Fruit fly (Drosophila melanogaster) whole organism, embryonic: Measurements from ENCODE around the gene CG32074.

Experiments used
- B-H2 ChIP-seq: fragments of 200-800 bp; sonication (Bioruptor generic); optimal IDR thresholded peaks from 2 replicates; lab custom pipeline; 2018; ENCODE audit warnings: missing biosample characterization, mild to moderate bottlenecking, missing genetic modification characterization
- CG10274 ChIP-seq: fragments of 200-800 bp; sonication (Bioruptor generic); optimal IDR thresholded peaks from 3 replicates; lab custom pipeline; 2017; ENCODE audit warnings: missing biosample characterization, mild to moderate bottlenecking, missing genetic modification characterization
- CG11085 ChIP-seq: fragments of 200-800 bp; sonication (Bioruptor generic); IDR thresholded peaks from 2 replicates; pipeline ENCODE4 v1.3.6; 2022; ENCODE audit warnings: missing biosample characterization, missing genetic modification characterization
- CG12236 ChIP-seq: fragments of 200-800 bp; sonication (Bioruptor generic); optimal IDR thresholded peaks from 2 replicates; lab custom pipeline; 2016; ENCODE audit warnings: missing biosample characterization, missing genetic modification characterization
- CG17612 ChIP-seq: fragments of 200-800 bp; sonication (Bioruptor generic); IDR thresholded peaks from 2 replicates; pipeline ENCODE4 v1.3.6; 2022; ENCODE audit warnings: missing biosample characterization, missing genetic modification characterization
- CG2199 ChIP-seq: fragments of 200-800 bp; sonication (Bioruptor generic); IDR thresholded peaks from 3 replicates; pipeline ENCODE4 v1.3.6; 2022; ENCODE audit warnings: missing biosample characterization, missing genetic modification characterization
- CG2202 ChIP-seq: fragments of 200-800 bp; sonication (Bioruptor generic); optimal IDR thresholded peaks from 2 replicates; lab custom pipeline; 2018; ENCODE audit warnings: missing biosample characterization, mild to moderate bottlenecking, missing genetic modification characterization
- CG30431 ChIP-seq: fragments of 200-800 bp; sonication (Bioruptor generic); optimal IDR thresholded peaks from 2 replicates; lab custom pipeline; 2017; ENCODE audit warnings: missing biosample characterization, missing genetic modification characterization
- CG31441 ChIP-seq: fragments of 200-800 bp; sonication (Bioruptor generic); IDR thresholded peaks from 2 replicates; pipeline ENCODE4 v1.3.6; 2022; ENCODE audit warnings: missing biosample characterization, missing genetic modification characterization
- CG3281 ChIP-seq: fragments of 200-800 bp; sonication (Bioruptor generic); optimal IDR thresholded peaks from 3 replicates; lab custom pipeline; 2017; ENCODE audit warnings: missing biosample characterization, mild to moderate bottlenecking, missing genetic modification characterization
- CG3838 ChIP-seq: fragments of 200-800 bp; sonication (Bioruptor generic); optimal IDR thresholded peaks from 3 replicates; lab custom pipeline; 2016; ENCODE audit warnings: missing biosample characterization, missing genetic modification characterization
- CG4730 ChIP-seq: fragments of 200-800 bp; sonication (Bioruptor generic); IDR thresholded peaks from 2 replicates; pipeline ENCODE4 v1.3.6; 2022; ENCODE audit warnings: missing biosample characterization, missing genetic modification characterization
- CG5180 ChIP-seq: fragments of 200-800 bp; sonication (Bioruptor generic); optimal IDR thresholded peaks from 3 replicates; lab custom pipeline; 2017; ENCODE audit warnings: missing biosample characterization, missing genetic modification characterization, mild to moderate bottlenecking, moderate library complexity, missing genetic modification reagents
- CG5245 ChIP-seq: fragments of 200-800 bp; sonication (Bioruptor generic); optimal IDR thresholded peaks from 3 replicates; lab custom pipeline; 2016; ENCODE audit warnings: missing biosample characterization, missing genetic modification characterization
- CG6654 ChIP-seq: fragments of 200-800 bp; sonication (Bioruptor generic); optimal IDR thresholded peaks from 2 replicates; lab custom pipeline; 2017; ENCODE audit warnings: missing biosample characterization, mild to moderate bottlenecking, missing genetic modification characterization
- CG6689 ChIP-seq: fragments of 200-800 bp; sonication (Bioruptor generic); IDR thresholded peaks from 2 replicates; pipeline ENCODE4 v1.3.6; 2022; ENCODE audit warnings: missing biosample characterization, missing genetic modification characterization
- CG6791 ChIP-seq: fragments of 200-800 bp; sonication (Bioruptor generic); IDR thresholded peaks from 3 replicates; pipeline ENCODE4 v1.3.6; 2022; ENCODE audit warnings: missing biosample characterization, missing genetic modification characterization; ENCODE audit not compliant: partially characterized antibody
- CG7357 ChIP-seq: fragments of 200-800 bp; sonication (Bioruptor generic); IDR thresholded peaks from 3 replicates; pipeline ENCODE4 v1.3.6; 2022; ENCODE audit warnings: missing biosample characterization, missing genetic modification characterization
- CG7745 ChIP-seq: fragments of 200-800 bp; sonication (Bioruptor generic); optimal IDR thresholded peaks from 2 replicates; lab custom pipeline; 2018; ENCODE audit warnings: missing biosample characterization, mild to moderate bottlenecking, missing genetic modification characterization, moderate library complexity
- CG7839 ChIP-seq: fragments of 200-800 bp; sonication (Bioruptor generic); optimal IDR thresholded peaks from 3 replicates; lab custom pipeline; 2018; ENCODE audit warnings: missing biosample characterization, mild to moderate bottlenecking, missing genetic modification characterization, moderate library complexity
- CG8089 ChIP-seq: fragments of 200-800 bp; sonication (Bioruptor generic); optimal IDR thresholded peaks from 3 replicates; lab custom pipeline; 2016; ENCODE audit warnings: missing biosample characterization, missing genetic modification characterization
- CG9817 ChIP-seq: fragments of 200-800 bp; sonication (Bioruptor generic); optimal IDR thresholded peaks from 2 replicates; lab custom pipeline; 2018; ENCODE audit warnings: missing biosample characterization, mild to moderate bottlenecking, missing genetic modification characterization, moderate library complexity
- CG9876 ChIP-seq: fragments of 200-800 bp; sonication (Bioruptor generic); optimal IDR thresholded peaks from 2 replicates; lab custom pipeline; 2016; ENCODE audit warnings: missing biosample characterization, missing genetic modification characterization
- Camta ChIP-seq: fragments of 200-800 bp; sonication (Bioruptor generic); optimal IDR thresholded peaks from 2 replicates; lab custom pipeline; 2016; ENCODE audit warnings: missing biosample characterization, missing genetic modification characterization
- Elba2 ChIP-seq: fragments of 200-800 bp; sonication (Bioruptor generic); optimal IDR thresholded peaks from 3 replicates; lab custom pipeline; 2016; ENCODE audit warnings: missing biosample characterization, missing genetic modification characterization
- Fer3 ChIP-seq: fragments of 200-800 bp; sonication (Bioruptor generic); optimal IDR thresholded peaks from 2 replicates; lab custom pipeline; 2018; ENCODE audit warnings: missing biosample characterization, mild to moderate bottlenecking, missing genetic modification characterization, moderate library complexity
- GATAe ChIP-seq: fragments of 200-800 bp; sonication (Bioruptor generic); conservative IDR thresholded peaks from 2 replicates; pipeline ENCODE4 v1.3.6; 2022; ENCODE audit warnings: missing biosample characterization, missing genetic modification characterization
- H15 ChIP-seq: fragments of 200-800 bp; sonication (Bioruptor generic); IDR thresholded peaks from 3 replicates; pipeline ENCODE4 v1.3.6; 2022; ENCODE audit warnings: missing biosample characterization, missing genetic modification characterization
- Hmr ChIP-seq: fragments of 200-800 bp; sonication (Bioruptor generic); optimal IDR thresholded peaks from 3 replicates; lab custom pipeline; 2017; ENCODE audit warnings: mild to moderate bottlenecking, missing biosample characterization, missing genetic modification reagents, missing genetic modification characterization
- Hmx ChIP-seq: fragments of 200-800 bp; sonication (Bioruptor generic); optimal IDR thresholded peaks from 2 replicates; lab custom pipeline; 2016; ENCODE audit warnings: missing biosample characterization, missing genetic modification characterization
- Oli ChIP-seq: fragments of 200-800 bp; sonication (Bioruptor generic); optimal IDR thresholded peaks from 2 replicates; lab custom pipeline; 2018; ENCODE audit warnings: missing biosample characterization, mild to moderate bottlenecking, missing genetic modification characterization, moderate library complexity
- PHDP ChIP-seq: fragments of 200-800 bp; sonication (Bioruptor generic); optimal IDR thresholded peaks from 3 replicates; lab custom pipeline; 2018; ENCODE audit warnings: missing biosample characterization, mild to moderate bottlenecking, missing genetic modification characterization, moderate library complexity
- Rx ChIP-seq: fragments of 200-800 bp; sonication (Bioruptor generic); IDR thresholded peaks from 2 replicates; pipeline ENCODE4 v1.3.6; 2022; ENCODE audit warnings: missing biosample characterization, missing genetic modification characterization
- abd-A ChIP-seq: fragments of 200-800 bp; sonication (Bioruptor generic); optimal IDR thresholded peaks from 3 replicates; lab custom pipeline; 2019; ENCODE audit warnings: missing biosample characterization, mild to moderate bottlenecking, missing genetic modification characterization, moderate library complexity
- ash1 ChIP-seq: fragments of 200-800 bp; sonication (Bioruptor generic); optimal IDR thresholded peaks from 2 replicates; lab custom pipeline; 2018; ENCODE audit warnings: missing biosample characterization, mild to moderate bottlenecking, missing genetic modification characterization
- bigmax ChIP-seq: fragments of 200-800 bp; sonication (Bioruptor generic); optimal IDR thresholded peaks from 2 replicates; lab custom pipeline; 2018; ENCODE audit warnings: missing biosample characterization, mild to moderate bottlenecking, missing genetic modification characterization
- cwo ChIP-seq: fragments of 200-800 bp; sonication (Bioruptor generic); optimal IDR thresholded peaks from 3 replicates; lab custom pipeline; 2017; ENCODE audit warnings: missing biosample characterization, missing genetic modification characterization, mild to moderate bottlenecking, moderate library complexity, missing genetic modification reagents
- dm ChIP-seq: fragments of 200-800 bp; sonication (Bioruptor generic); optimal IDR thresholded peaks from 3 replicates; lab custom pipeline; 2016; ENCODE audit warnings: missing biosample characterization, missing genetic modification characterization
- dmrt99B ChIP-seq: fragments of 200-800 bp; sonication (Bioruptor generic); optimal IDR thresholded peaks from 2 replicates; lab custom pipeline; 2018; ENCODE audit warnings: missing biosample characterization, mild to moderate bottlenecking, missing genetic modification characterization, moderate library complexity
- gt ChIP-seq: fragments of 200-800 bp; sonication (Bioruptor generic); IDR thresholded peaks from 2 replicates; pipeline ENCODE4 v1.3.6; 2022; ENCODE audit warnings: missing biosample characterization, missing genetic modification characterization
- jumu ChIP-seq: fragments of 200-800 bp; sonication (Bioruptor generic); optimal IDR thresholded peaks from 3 replicates; lab custom pipeline; 2016; ENCODE audit warnings: missing biosample characterization, missing genetic modification characterization
- kay ChIP-seq: fragments of 200-800 bp; sonication (Bioruptor generic); optimal IDR thresholded peaks from 2 replicates; lab custom pipeline; 2016; ENCODE audit warnings: missing biosample characterization, missing genetic modification characterization
- lmd ChIP-seq: fragments of 200-800 bp; sonication (Bioruptor generic); IDR thresholded peaks from 2 replicates; pipeline ENCODE4 v1.3.6; 2022; ENCODE audit warnings: missing biosample characterization, missing genetic modification characterization
- maf-S ChIP-seq: fragments of 200-800 bp; sonication (Bioruptor generic); optimal IDR thresholded peaks from 2 replicates; lab custom pipeline; 2016; ENCODE audit warnings: missing biosample characterization, missing genetic modification characterization
- nau ChIP-seq: fragments of 200-800 bp; sonication (Bioruptor generic); optimal IDR thresholded peaks from 3 replicates; lab custom pipeline; 2017; ENCODE audit warnings: missing biosample characterization, mild to moderate bottlenecking, missing genetic modification characterization, missing genetic modification reagents
- nerfin-2 ChIP-seq: fragments of 200-800 bp; sonication (Bioruptor generic); IDR thresholded peaks from 2 replicates; pipeline ENCODE4 v1.3.6; 2022; ENCODE audit warnings: missing biosample characterization, missing genetic modification characterization; ENCODE audit not compliant: partially characterized antibody
- pfk ChIP-seq: fragments of 200-800 bp; sonication (Bioruptor generic); optimal IDR thresholded peaks from 2 replicates; lab custom pipeline; 2018; ENCODE audit warnings: missing biosample characterization, mild to moderate bottlenecking, missing genetic modification characterization, moderate library complexity
- rib ChIP-seq: fragments of 200-800 bp; sonication (Bioruptor generic); IDR thresholded peaks from 2 replicates; pipeline ENCODE4 v1.3.6; 2022; ENCODE audit warnings: missing biosample characterization, missing genetic modification characterization
- salm ChIP-seq: fragments of 200-800 bp; sonication (Bioruptor generic); optimal IDR thresholded peaks from 2 replicates; lab custom pipeline; 2018; ENCODE audit warnings: missing biosample characterization, mild to moderate bottlenecking, missing genetic modification characterization
- slou ChIP-seq: fragments of 200-800 bp; sonication (Bioruptor generic); optimal IDR thresholded peaks from 3 replicates; lab custom pipeline; 2016; ENCODE audit warnings: missing biosample characterization, missing genetic modification characterization
- tin ChIP-seq: fragments of 200-800 bp; sonication (Bioruptor generic); optimal IDR thresholded peaks from 3 replicates; lab custom pipeline; 2016; ENCODE audit warnings: missing biosample characterization, missing genetic modification characterization
- zf30C ChIP-seq: fragments of 200-800 bp; sonication (Bioruptor generic); optimal IDR thresholded peaks from 3 replicates; lab custom pipeline; 2018; ENCODE audit warnings: missing biosample characterization, mild to moderate bottlenecking, missing genetic modification characterization

CG32074 gene

DNA sequence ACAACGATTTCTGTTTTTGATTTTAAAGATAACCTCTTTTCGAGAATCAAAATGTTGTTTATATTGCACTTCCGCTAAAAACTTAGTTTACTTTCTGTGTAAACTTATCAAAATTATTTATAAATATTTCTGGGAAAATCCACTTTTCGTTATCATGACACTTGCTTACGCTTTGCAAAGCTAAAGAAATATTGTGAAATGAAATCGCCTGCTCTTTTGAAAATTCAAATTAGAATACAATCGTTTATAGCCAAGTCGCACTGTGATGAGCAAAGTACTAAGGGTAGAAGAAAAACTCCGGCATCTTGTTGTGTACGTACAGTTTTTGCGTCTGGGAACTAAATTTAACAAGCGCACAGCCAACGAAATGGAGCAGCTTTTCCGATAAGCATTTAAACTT lies 7.7 kb downstream of the CG32074 start (continued):
- no peak for TF ChIP-seq kay (GFP tag; lab: Kevin White, UChicago)
- TF ChIP-seq CG7745: no peak
- TF ChIP-seq Oli (tag; lab: Kevin White, UChicago): peak; percentile 44
- no peak for TF ChIP-seq CG4730 (GFP tag; lab: Robert Waterston, UW)
- peak; percentile 32; the same call in 1 of the 2 replicates for TF ChIP-seq CG31441 (GFP tag; lab: Robert Waterston, UW)
- no peak for TF ChIP-seq dm (GFP tag; lab: Kevin White, UChicago)
- TF ChIP-seq salm (tag; lab: Kevin White, UChicago): no peak
- no peak for TF ChIP-seq maf-S
- no peak for TF ChIP-seq slou (GFP tag; lab: Kevin White, UChicago)
- no peak for TF ChIP-seq CG17612 (GFP tag; lab: Robert Waterston, UW)
- TF ChIP-seq CG6791 (GFP tag; lab: Robert Waterston, UW): no peak
- TF ChIP-seq zf30C (GFP tag; lab: Kevin White, UChicago): no peak
- no peak for TF ChIP-seq H15
- TF ChIP-seq pfk: no peak
- no peak for TF ChIP-seq rib (GFP tag; lab: Robert Waterston, UW)
- no peak for TF ChIP-seq CG9817
- no peak for TF ChIP-seq CG5180
- no peak for TF ChIP-seq CG8089
- TF ChIP-seq CG3281 (GFP tag; lab: Kevin White, UChicago): no peak
- TF ChIP-seq Hmr (GFP tag; lab: Kevin White, UChicago): no peak
- TF ChIP-seq nerfin-2: no peak
- no peak for TF ChIP-seq CG6689
- TF ChIP-seq Camta (GFP tag; lab: Kevin White, UChicago): no peak
- no peak for TF ChIP-seq jumu (GFP tag; lab: Kevin White, UChicago)
- TF ChIP-seq CG11085: no peak
- no peak for TF ChIP-seq CG12236 (GFP tag; lab: Kevin White, UChicago)
- no peak for TF ChIP-seq nau (GFP tag; lab: Kevin White, UChicago)
- no peak for TF ChIP-seq CG9876 (GFP tag; lab: Kevin White, UChicago)
- no peak for TF ChIP-seq Elba2 (GFP tag; lab: Kevin White, UChicago)
- TF ChIP-seq lmd: 0 out of 2 replicates have a peak, but pooled peaks have one; percentile 13
- no peak for TF ChIP-seq bigmax
- no peak for TF ChIP-seq CG2199 (GFP tag; lab: Robert Waterston, UW)
- no peak for TF ChIP-seq CG3838 (GFP tag; lab: Kevin White, UChicago)
- no peak for TF ChIP-seq CG7357
- no peak for TF ChIP-seq CG2202
- TF ChIP-seq abd-A (tag; lab: Kevin White, UChicago): no peak
- TF ChIP-seq gt (GFP tag; lab: Robert Waterston, UW): no peak
- TF ChIP-seq tin (GFP tag; lab: Kevin White, UChicago): no peak
- TF ChIP-seq CG10274 (GFP tag; lab: Kevin White, UChicago): no peak
- peak; percentile 17 for TF ChIP-seq CG7839 (tag; lab: Kevin White, UChicago)
- TF ChIP-seq ash1 (GFP tag; lab: Kevin White, UChicago): no peak
- no peak for TF ChIP-seq CG30431 (GFP tag; lab: Kevin White, UChicago)
- no peak for TF ChIP-seq CG5245
- no peak for TF ChIP-seq CG6654 (GFP tag; lab: Kevin White, UChicago)
- no peak for TF ChIP-seq Hmx
- TF ChIP-seq dmrt99B: peak; percentile 29
- TF ChIP-seq cwo (GFP tag; lab: Kevin White, UChicago): no peak
- no peak for TF ChIP-seq GATAe (GFP tag; lab: Robert Waterston, UW)
- TF ChIP-seq Fer3 (tag; lab: Kevin White, UChicago): no peak
- TF ChIP-seq Rx (GFP tag; lab: Robert Waterston, UW): no peak
- TF ChIP-seq PHDP (tag; lab: Kevin White, UChicago): peak; percentile 23
- no peak for TF ChIP-seq B-H2
